Fruit fly (Drosophila melanogaster): ENCODE results near the gene CG9592.

The CG9592 gene

dm6 chr3L:14537435-14537991, 19.9 kb downstream of the CG9592 start, which contains the start of gene Mpcp2 (continued):
- TF ChIP-seq zen (tag; optimal IDR thresholded peaks at IDR 0.05) (peak; percentile 55), CG12155 (GFP tag; optimal IDR thresholded peaks at IDR 0.05) (peak; percentile 38), Mes4 (GFP tag; optimal IDR thresholded peaks at IDR 0.05) (peak; percentile 1), kni (GFP tag; optimal IDR thresholded peaks at IDR 0.05) (peak; percentile 36), CG30020 (tag; optimal IDR thresholded peaks at IDR 0.05) (peak; percentile 9), CG13296 (GFP tag; optimal IDR thresholded peaks at IDR 0.05) (peak; percentile 23), dimm (GFP tag; IDR thresholded peaks at IDR 0.05) (no peak), CG17568 (GFP tag; optimal IDR thresholded peaks at IDR 0.05) (no peak), ems (GFP tag; optimal IDR thresholded peaks at IDR 0.05) (peak; percentile 15), CG12391 (tag; optimal IDR thresholded peaks at IDR 0.05) (peak; percentile 60), CG14014 (GFP tag; IDR thresholded peaks at IDR 0.05) (0 out of 2 replicates have a peak, but pooled peaks have one; percentile 4), zf30C (GFP tag; optimal IDR thresholded peaks at IDR 0.05) (peak; percentile 44), Meics (GFP tag; optimal IDR thresholded peaks at IDR 0.05) (peak; percentile 23), az2 (GFP tag; optimal IDR thresholded peaks at IDR 0.05) (no peak), CG34376 (GFP tag; optimal IDR thresholded peaks at IDR 0.05) (peak; percentile 46), zfh1 (GFP tag; IDR thresholded peaks at IDR 0.05) (0 out of 3 replicates have a peak, but pooled peaks have one; percentile 35), Trl (optimal IDR thresholded peaks at IDR 0.05) (no peak), Trl (GFP tag; optimal IDR thresholded peaks at IDR 0.05) (no peak), lov (optimal IDR thresholded peaks at IDR 0.05) (no peak), lov (GFP tag; IDR thresholded peaks at IDR 0.05) (peak; percentile 74; the same call in 2 of the 3 replicates), CG15479 (GFP tag; optimal IDR thresholded peaks at IDR 0.05) (no peak), CG17912 (GFP tag; optimal IDR thresholded peaks at IDR 0.05) (peak; percentile 69), slou (GFP tag; optimal IDR thresholded peaks at IDR 0.05) (no peak), CG2889 (GFP tag; IDR thresholded peaks at IDR 0.05) (no peak), HmgZ (tag; optimal IDR thresholded peaks at IDR 0.05) (peak; percentile 93), kah (GFP tag; optimal IDR thresholded peaks at IDR 0.05) (peak; percentile 17), CG3726 (GFP tag; IDR thresholded peaks at IDR 0.05) (no peak), Bdp1 (GFP tag; optimal IDR thresholded peaks at IDR 0.05) (peak; percentile 62), hbn (GFP tag; IDR thresholded peaks at IDR 0.05; ENCODE audit: partially characterized antibody) (0 out of 2 replicates have a peak, but pooled peaks have one; percentile 31), crol (GFP tag; IDR thresholded peaks at IDR 0.05) (peak; percentile 96), chif (GFP tag; optimal IDR thresholded peaks at IDR 0.05) (no peak), CG42726 (GFP tag; IDR thresholded peaks at IDR 0.05; ENCODE audit: partially characterized antibody) (peak; percentile 66; the same call in 1 of the 2 replicates), br (optimal IDR thresholded peaks at IDR 0.05) (no peak), hkb (optimal IDR thresholded peaks at IDR 0.05) (peak; percentile 71), hkb (GFP tag; IDR thresholded peaks at IDR 0.05) (peak; percentile 40; the same call in 1 of the 2 replicates), CG17328 (GFP tag; IDR thresholded peaks at IDR 0.05) (0 out of 2 replicates have a peak, but pooled peaks have one; percentile 6), grn (GFP tag; optimal IDR thresholded peaks at IDR 0.05) (peak; percentile 25), dm (GFP tag; optimal IDR thresholded peaks at IDR 0.05) (peak; percentile 34), kay (GFP tag; optimal IDR thresholded peaks at IDR 0.05) (peak; percentile 27), hb (GFP tag; IDR thresholded peaks at IDR 0.05; ENCODE audit: partially characterized antibody) (no peak), CG12942 (GFP tag; optimal IDR thresholded peaks at IDR 0.05) (peak; percentile 16), BEAF-32 (GFP tag; optimal IDR thresholded peaks at IDR 0.05) (peak; percentile 62), CG9727 (GFP tag; optimal IDR thresholded peaks at IDR 0.05) (no peak), CG6854 (GFP tag; optimal IDR thresholded peaks at IDR 0.05) (peak; percentile 9), Rfx (GFP tag; IDR thresholded peaks at IDR 0.05) (peak; percentile 61), bsh (GFP tag; optimal IDR thresholded peaks at IDR 0.05) (peak; percentile 2 to 10), Ets97D (GFP tag; optimal IDR thresholded peaks at IDR 0.05) (peak; percentile 86), Elba2 (GFP tag; optimal IDR thresholded peaks at IDR 0.05) (no peak), disco-r (GFP tag; optimal IDR thresholded peaks at IDR 0.05) (no peak), en (GFP tag; optimal IDR thresholded peaks at IDR 0.05) (no peak), emc (GFP tag; optimal IDR thresholded peaks at IDR 0.05) (no peak)

All from whole organism, embryonic.